Fruit fly (Drosophila melanogaster) whole organism, embryonic: ENCODE results near the gene Acsx4.

ENCODE experiments used
- CG10209 ChIP-seq: fragments of 200-800 bp; sonication (Bioruptor generic); optimal IDR thresholded peaks from 3 replicates; lab custom pipeline; 2017; ENCODE audit warnings: missing biosample characterization, mild to moderate bottlenecking, missing genetic modification characterization, missing genetic modification reagents
- CG12155 ChIP-seq: fragments of 200-800 bp; sonication (Bioruptor generic); optimal IDR thresholded peaks from 3 replicates; lab custom pipeline; 2016; ENCODE audit warnings: missing biosample characterization, missing genetic modification characterization
- CG12769 ChIP-seq: fragments of 200-800 bp; sonication (Bioruptor generic); optimal IDR thresholded peaks from 2 replicates; lab custom pipeline; 2019; ENCODE audit warnings: missing biosample characterization, mild to moderate bottlenecking, missing genetic modification characterization, moderate library complexity
- CG13296 ChIP-seq: fragments of 200-800 bp; sonication (Bioruptor generic); optimal IDR thresholded peaks from 3 replicates; lab custom pipeline; 2018; ENCODE audit warnings: missing biosample characterization, mild to moderate bottlenecking, missing genetic modification characterization
- CG13424 ChIP-seq: fragments of 200-800 bp; sonication (Bioruptor generic); optimal IDR thresholded peaks from 2 replicates; lab custom pipeline; 2019; ENCODE audit warnings: missing biosample characterization, mild to moderate bottlenecking, missing genetic modification characterization, moderate library complexity
- CG14667 ChIP-seq: fragments of 200-800 bp; sonication (Bioruptor generic); IDR thresholded peaks from 2 replicates; pipeline ENCODE4 v1.3.6; 2022; ENCODE audit warnings: missing biosample characterization, missing genetic modification characterization
- CG1792 ChIP-seq: fragments of 200-800 bp; sonication (Bioruptor generic); optimal IDR thresholded peaks from 2 replicates; lab custom pipeline; 2016; ENCODE audit warnings: missing biosample characterization, missing genetic modification characterization
- CG18476 ChIP-seq: fragments of 200-800 bp; sonication (Bioruptor generic); optimal IDR thresholded peaks from 2 replicates; lab custom pipeline; 2016; ENCODE audit warnings: missing biosample characterization, mild to moderate bottlenecking, missing genetic modification characterization
- CG2875 ChIP-seq: fragments of 200-800 bp; sonication (Bioruptor generic); optimal IDR thresholded peaks from 2 replicates; lab custom pipeline; 2017; ENCODE audit warnings: missing biosample characterization, mild to moderate bottlenecking, missing genetic modification characterization, missing genetic modification reagents
- CG33213 ChIP-seq: fragments of 200-800 bp; sonication (Bioruptor generic); optimal IDR thresholded peaks from 3 replicates; lab custom pipeline; 2016; ENCODE audit warnings: missing biosample characterization, missing genetic modification characterization
- CG4707 ChIP-seq: fragments of 200-800 bp; sonication (Bioruptor generic); optimal IDR thresholded peaks from 2 replicates; lab custom pipeline; 2018; ENCODE audit warnings: missing biosample characterization, mild to moderate bottlenecking, missing genetic modification characterization, moderate library complexity
- CG6254 ChIP-seq: fragments of 200-800 bp; sonication (Bioruptor generic); optimal IDR thresholded peaks from 3 replicates; lab custom pipeline; 2017; ENCODE audit warnings: mild to moderate bottlenecking, missing biosample characterization, missing genetic modification reagents, missing genetic modification characterization
- CG6689 ChIP-seq: fragments of 200-800 bp; sonication (Bioruptor generic); IDR thresholded peaks from 2 replicates; pipeline ENCODE4 v1.3.6; 2022; ENCODE audit warnings: missing biosample characterization, missing genetic modification characterization
- CG8089 ChIP-seq: fragments of 200-800 bp; sonication (Bioruptor generic); optimal IDR thresholded peaks from 3 replicates; lab custom pipeline; 2016; ENCODE audit warnings: missing biosample characterization, missing genetic modification characterization
- CG8359 ChIP-seq: fragments of 200-800 bp; sonication (Bioruptor generic); optimal IDR thresholded peaks from 2 replicates; lab custom pipeline; 2017; ENCODE audit warnings: missing biosample characterization, mild to moderate bottlenecking, missing genetic modification characterization, borderline replicate concordance
- CkIIα-i1 ChIP-seq: fragments of 200-800 bp; sonication (Bioruptor generic); IDR thresholded peaks from 2 replicates; pipeline ENCODE4 v1.3.6; 2022; ENCODE audit warnings: missing biosample characterization, missing genetic modification characterization
- CoRest ChIP-seq: fragments of 200-800 bp; sonication (Bioruptor generic); optimal IDR thresholded peaks from 3 replicates; lab custom pipeline; 2018; ENCODE audit warnings: missing biosample characterization, mild to moderate bottlenecking, missing genetic modification characterization, moderate library complexity
- Dad ChIP-seq: fragments of 200-800 bp; sonication (Bioruptor generic); optimal IDR thresholded peaks from 3 replicates; lab custom pipeline; 2016; ENCODE audit warnings: missing biosample characterization, missing genetic modification characterization
- Dip3 ChIP-seq: fragments of 200-800 bp; sonication (Bioruptor generic); optimal IDR thresholded peaks from 3 replicates; lab custom pipeline; 2016; ENCODE audit warnings: missing biosample characterization, missing genetic modification characterization
- E2f1 ChIP-seq: fragments of 200-800 bp; sonication (Bioruptor generic); IDR thresholded peaks from 2 replicates; pipeline ENCODE4 v1.3.6; 2022; ENCODE audit warnings: missing biosample characterization, missing genetic modification characterization
- HmgD ChIP-seq: fragments of 200-800 bp; sonication (Bioruptor generic); optimal IDR thresholded peaks from 3 replicates; lab custom pipeline; 2016; ENCODE audit warnings: missing biosample characterization, missing genetic modification characterization
- Hr3 ChIP-seq: fragments of 200-800 bp; sonication (Bioruptor generic); optimal IDR thresholded peaks from 3 replicates; lab custom pipeline; 2016; ENCODE audit warnings: missing biosample characterization, missing genetic modification characterization
- Hsf ChIP-seq: fragments of 200-800 bp; sonication (Bioruptor generic); optimal IDR thresholded peaks from 3 replicates; lab custom pipeline; 2016; ENCODE audit warnings: missing biosample characterization, missing genetic modification characterization
- Jarid2 ChIP-seq: fragments of 200-800 bp; sonication (Bioruptor generic); optimal IDR thresholded peaks from 3 replicates; lab custom pipeline; 2017; ENCODE audit warnings: mild to moderate bottlenecking, missing biosample characterization, missing genetic modification reagents, missing genetic modification characterization
- Lhr ChIP-seq: fragments of 200-800 bp; sonication (Bioruptor generic); optimal IDR thresholded peaks from 3 replicates; lab custom pipeline; 2017; ENCODE audit warnings: mild to moderate bottlenecking, missing biosample characterization, missing genetic modification reagents, missing genetic modification characterization
- Myb ChIP-seq: fragments of 200-800 bp; sonication (Bioruptor generic); optimal IDR thresholded peaks from 2 replicates; lab custom pipeline; 2016; ENCODE audit warnings: missing biosample characterization, missing genetic modification characterization
- NC2β ChIP-seq: fragments of 200-800 bp; sonication (Bioruptor generic); optimal IDR thresholded peaks from 2 replicates; lab custom pipeline; 2016; ENCODE audit warnings: missing biosample characterization, missing genetic modification characterization
- Nf-YB ChIP-seq: fragments of 200-800 bp; sonication (Bioruptor generic); optimal IDR thresholded peaks from 3 replicates; lab custom pipeline; 2019; ENCODE audit warnings: missing biosample characterization, mild to moderate bottlenecking, missing genetic modification characterization, moderate library complexity
- Oaz ChIP-seq: fragments of 200-800 bp; sonication (Bioruptor generic); IDR thresholded peaks from 2 replicates; pipeline ENCODE4 v1.3.6; 2022; ENCODE audit warnings: missing biosample characterization, missing genetic modification characterization
- Poxn ChIP-seq: fragments of 200-800 bp; sonication (Bioruptor generic); IDR thresholded peaks from 2 replicates; pipeline ENCODE4 v1.3.6; 2022; ENCODE audit warnings: missing biosample characterization, missing genetic modification characterization
- Ravus ChIP-seq: fragments of 200-800 bp; sonication (Bioruptor generic); IDR thresholded peaks from 2 replicates; pipeline ENCODE4 v1.3.6; 2022; ENCODE audit warnings: missing biosample characterization, missing genetic modification characterization
- Rfx ChIP-seq: fragments of 200-800 bp; sonication (Bioruptor generic); IDR thresholded peaks from 2 replicates; pipeline ENCODE4 v1.3.6; 2022; ENCODE audit warnings: missing biosample characterization, missing genetic modification characterization
- Side ChIP-seq: fragments of 200-800 bp; sonication (Bioruptor generic); optimal IDR thresholded peaks from 2 replicates; lab custom pipeline; 2016; ENCODE audit warnings: missing biosample characterization, missing genetic modification characterization
- Sry-δ ChIP-seq: fragments of 200-800 bp; sonication (Bioruptor generic); optimal IDR thresholded peaks from 2 replicates; lab custom pipeline; 2016; ENCODE audit warnings: missing biosample characterization, missing genetic modification characterization
- Xrp1 ChIP-seq: fragments of 200-800 bp; sonication (Bioruptor generic); IDR thresholded peaks from 2 replicates; pipeline ENCODE4 v1.3.6; 2022; ENCODE audit warnings: missing biosample characterization, missing genetic modification characterization
- btn ChIP-seq: fragments of 200-800 bp; sonication (Bioruptor generic); optimal IDR thresholded peaks from 2 replicates; lab custom pipeline; 2016; ENCODE audit warnings: missing biosample characterization, missing genetic modification characterization
- chn ChIP-seq: fragments of 200-800 bp; sonication (Bioruptor generic); optimal IDR thresholded peaks from 2 replicates; lab custom pipeline; 2016; ENCODE audit warnings: missing biosample characterization, missing genetic modification characterization
- dm ChIP-seq: fragments of 200-800 bp; sonication (Bioruptor generic); optimal IDR thresholded peaks from 3 replicates; lab custom pipeline; 2016; ENCODE audit warnings: missing biosample characterization, missing genetic modification characterization
- emc ChIP-seq: fragments of 200-800 bp; sonication (Bioruptor generic); optimal IDR thresholded peaks from 2 replicates; lab custom pipeline; 2016; ENCODE audit warnings: missing biosample characterization, missing genetic modification characterization
- fd102C ChIP-seq: fragments of 200-800 bp; sonication (Bioruptor generic); optimal IDR thresholded peaks from 2 replicates; lab custom pipeline; 2018; ENCODE audit warnings: missing biosample characterization, mild to moderate bottlenecking, missing genetic modification characterization, moderate library complexity
- fd96Cb ChIP-seq: fragments of 200-800 bp; sonication (Bioruptor generic); optimal IDR thresholded peaks from 2 replicates; lab custom pipeline; 2018; ENCODE audit warnings: missing biosample characterization, mild to moderate bottlenecking, missing genetic modification characterization, moderate library complexity
- gce ChIP-seq: fragments of 200-800 bp; sonication (Bioruptor generic); IDR thresholded peaks from 3 replicates; pipeline ENCODE4 v1.3.6; 2022; ENCODE audit warnings: missing biosample characterization, missing genetic modification characterization
- ind ChIP-seq: fragments of 200-800 bp; sonication (Bioruptor generic); optimal IDR thresholded peaks from 3 replicates; lab custom pipeline; 2016; ENCODE audit warnings: missing biosample characterization, missing genetic modification characterization
- jigr1 ChIP-seq: fragments of 200-800 bp; sonication (Bioruptor generic); IDR thresholded peaks from 3 replicates; pipeline ENCODE4 v1.3.6; 2022; ENCODE audit warnings: missing biosample characterization, missing genetic modification characterization
- maf-S ChIP-seq: fragments of 200-800 bp; sonication (Bioruptor generic); optimal IDR thresholded peaks from 2 replicates; lab custom pipeline; 2016; ENCODE audit warnings: missing biosample characterization, missing genetic modification characterization
- pho ChIP-seq: fragments of 200-800 bp; sonication (Bioruptor generic); optimal IDR thresholded peaks from 2 replicates; lab custom pipeline; 2016; ENCODE audit warnings: missing biosample characterization, missing genetic modification characterization
- repo ChIP-seq: fragments of 200-800 bp; sonication (Bioruptor generic); optimal IDR thresholded peaks from 2 replicates; lab custom pipeline; 2016; ENCODE audit warnings: missing biosample characterization, missing genetic modification characterization
- row ChIP-seq: fragments of 200-800 bp; sonication (Bioruptor generic); IDR thresholded peaks from 3 replicates; pipeline ENCODE4 v1.3.6; 2022; ENCODE audit warnings: missing biosample characterization, missing genetic modification characterization
- tll ChIP-seq, 2 experiments: fragments of 200-800 bp in 1 of 2; fragments of >200 bp in 1 of 2; sonication (Bioruptor generic) in 1 of 2; optimal IDR thresholded peaks; 2 replicates each; lab custom pipeline; 2017 to 2019; ENCODE audit warnings: missing biosample characterization in 2 of 2, missing genetic modification characterization in 2 of 2, mild to moderate bottlenecking in 1 of 2, moderate library complexity in 1 of 2
- vnd ChIP-seq: fragments of 200-800 bp; sonication (Bioruptor generic); IDR thresholded peaks from 3 replicates; pipeline ENCODE4 v1.3.6; 2022; ENCODE audit warnings: missing biosample characterization, missing genetic modification characterization; ENCODE audit not compliant: partially characterized antibody
- wor ChIP-seq: fragments of 200-800 bp; sonication (Bioruptor generic); IDR thresholded peaks from 2 replicates; pipeline ENCODE4 v1.3.6; 2022; ENCODE audit warnings: missing biosample characterization, missing genetic modification characterization
- z ChIP-seq: fragments of 200-800 bp; sonication (Bioruptor generic); IDR thresholded peaks from 3 replicates; pipeline ENCODE4 v1.3.6; 2022; ENCODE audit warnings: missing biosample characterization, missing genetic modification characterization

Acsx4 gene

dm6 chr3R:19822138-19822537 lies 38.8 kb downstream of the Acsx4 start (continued):
- TF ChIP-seq Ravus (GFP tag; lab: Robert Waterston, UW) (no peak), gce (GFP tag; lab: Robert Waterston, UW) (no peak), Oaz (GFP tag; lab: Robert Waterston, UW) (no peak), maf-S (no peak), ind (GFP tag; lab: Kevin White, UChicago) (no peak), Side (GFP tag; lab: Kevin White, UChicago) (no peak), vnd (no peak), CG6689 (no peak), Rfx (GFP tag; lab: Robert Waterston, UW) (no peak), Sry-δ (no peak), CG12155 (GFP tag; lab: Kevin White, UChicago) (no peak), chn (no peak), jigr1 (no peak), dm (GFP tag; lab: Kevin White, UChicago) (no peak), tll (GFP tag; optimal IDR thresholded peaks at IDR 0.05; lab: Kevin White, UChicago) (no peak), CG8359 (GFP tag; lab: Kevin White, UChicago) (peak; percentile 20)

dm6 chr3R:19824480-19824879 lies 41.2 kb downstream of the Acsx4 start:
- TF ChIP-seq maf-S (no peak), CG2875 (GFP tag; lab: Kevin White, UChicago) (no peak), Nf-YB (GFP tag; lab: Kevin White, UChicago) (no peak), repo (GFP tag; lab: Kevin White, UChicago) (no peak), CG13296 (GFP tag; lab: Kevin White, UChicago) (no peak), fd102C (GFP tag; lab: Kevin White, UChicago) (no peak), wor (GFP tag; lab: Robert Waterston, UW) (no peak), CG8089 (no peak), Myb (no peak), CoRest (tag; lab: Kevin White, UChicago) (peak; percentile 38), Hr3 (no peak), Xrp1 (GFP tag; lab: Robert Waterston, UW) (0 out of 2 replicates have a peak, but pooled peaks have one; percentile 11), CkIIα-i1 (GFP tag; lab: Robert Waterston, UW) (no peak), btn (GFP tag; lab: Kevin White, UChicago) (no peak), CG10209 (GFP tag; lab: Kevin White, UChicago) (no peak), fd96Cb (tag; lab: Kevin White, UChicago) (no peak), Jarid2 (GFP tag; lab: Kevin White, UChicago) (no peak), emc (GFP tag; lab: Kevin White, UChicago) (no peak), Lhr (GFP tag; lab: Kevin White, UChicago) (no peak), Hsf (GFP tag; lab: Kevin White, UChicago) (no peak), HmgD (no peak), CG14667 (GFP tag; lab: Robert Waterston, UW) (no peak), CG6254 (GFP tag; lab: Kevin White, UChicago) (no peak), pho (no peak), CG4707 (GFP tag; lab: Kevin White, UChicago) (no peak), row (GFP tag; lab: Robert Waterston, UW) (peak; percentile 54; the same call in 2 of the 3 replicates), CG33213 (GFP tag; lab: Kevin White, UChicago) (no peak), Dad (no peak), CG18476 (no peak), Poxn (no peak), Dip3 (GFP tag; lab: Kevin White, UChicago) (no peak), E2f1 (GFP tag; lab: Robert Waterston, UW) (no peak), CG13424 (tag; lab: Kevin White, UChicago) (peak; percentile 40), CG12769 (tag; lab: Kevin White, UChicago) (no peak), z (GFP tag; lab: Robert Waterston, UW) (no peak), NC2β (GFP tag; lab: Kevin White, UChicago) (no peak), CG1792 (GFP tag; lab: Kevin White, UChicago) (no peak)
